Worm (Caenorhabditis elegans) whole organism, late embryonic: ENCODE measurements around the gene eelo-2.

Experiments used
- ceh-24 ChIP-seq: sonication (generic microtip); optimal IDR thresholded peaks from 2 replicates; lab custom pipeline; 2016; ENCODE audit warnings: mild to moderate bottlenecking, missing genetic modification characterization, missing compliant biosample characterization
- ceh-48 ChIP-seq: sonication (generic microtip); optimal IDR thresholded peaks from 2 replicates; lab custom pipeline; 2016; ENCODE audit warnings: missing genetic modification characterization, inconsistent platforms, missing compliant biosample characterization
- ceh-9 ChIP-seq: sonication (generic microtip); optimal IDR thresholded peaks from 2 replicates; lab custom pipeline; 2016; ENCODE audit warnings: mild to moderate bottlenecking, missing genetic modification characterization, inconsistent platforms, missing compliant biosample characterization
- fkh-10 ChIP-seq: fragments of 150-350 bp; optimal IDR thresholded peaks from 2 replicates; lab custom pipeline; 2014; ENCODE audit warnings: missing biosample characterization, missing genetic modification reagents, missing genetic modification characterization
- pag-3 ChIP-seq: sonication (generic microtip); optimal IDR thresholded peaks from 2 replicates; lab custom pipeline; 2016; ENCODE audit warnings: missing compliant biosample characterization, missing genetic modification characterization, borderline replicate concordance
- pax-1 ChIP-seq: fragments of 150-350 bp; optimal IDR thresholded peaks from 2 replicates; lab custom pipeline; 2014; ENCODE audit warnings: missing biosample characterization, missing genetic modification characterization
- pqm-1 ChIP-seq: sonication (generic microtip); optimal IDR thresholded peaks from 2 replicates; lab custom pipeline; 2016; ENCODE audit warnings: missing genetic modification characterization, missing compliant biosample characterization
- tbx-2 ChIP-seq: sonication (generic microtip); optimal IDR thresholded peaks from 2 replicates; lab custom pipeline; 2016; ENCODE audit warnings: missing genetic modification characterization, missing compliant biosample characterization
- unc-55 ChIP-seq: sonication (generic microtip); optimal IDR thresholded peaks from 2 replicates; lab custom pipeline; 2017; ENCODE audit warnings: missing biosample characterization, missing genetic modification reagents, missing genetic modification characterization

DNA sequence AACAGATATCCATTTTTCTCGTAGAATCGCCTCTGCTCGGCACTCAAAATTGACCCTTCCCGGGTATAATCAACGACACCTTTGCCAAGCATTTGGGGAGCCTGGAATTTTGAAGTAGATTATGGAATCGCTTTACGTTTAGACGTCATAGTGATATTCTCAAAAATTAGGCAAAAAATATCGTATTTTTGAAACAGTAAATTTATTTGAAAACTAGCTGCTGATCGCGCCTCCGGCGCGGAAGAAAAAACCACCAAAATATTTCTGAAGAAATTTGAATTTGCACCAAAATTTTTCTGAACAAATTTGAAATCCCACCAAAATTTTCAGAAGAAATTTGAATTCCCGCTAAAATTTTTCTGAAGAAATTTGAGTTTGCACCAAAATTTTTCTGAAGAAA lies 12.5 kb downstream of the eelo-2 start, which contains the start of gene ZK550.6:
- TF ChIP-seq pqm-1 (tag; lab: Kevin White, UChicago) (no peak), ceh-9 (tag; lab: Kevin White, UChicago) (no peak), ceh-24 (no peak), pag-3 (tag; lab: Kevin White, UChicago) (no peak), ceh-48 (tag; lab: Kevin White, UChicago) (no peak), tbx-2 (tag; lab: Kevin White, UChicago) (no peak), unc-55 (GFP tag; lab: Kevin White, UChicago) (no peak), pax-1 (no peak), fkh-10 (GFP tag; lab: Kevin White, UChicago) (no peak)
